Worm (Caenorhabditis elegans) whole organism, early embryonic: ENCODE measurements around the gene acr-14.

Source experiments
- B0310.2 ChIP-seq: sonication (generic microtip); optimal IDR thresholded peaks from 2 replicates; lab custom pipeline; 2016; ENCODE audit warnings: mild to moderate bottlenecking, missing genetic modification characterization, missing compliant biosample characterization
- F13C5.2 ChIP-seq: sonication (generic microtip); optimal IDR thresholded peaks from 2 replicates; lab custom pipeline; 2017; ENCODE audit warnings: mild to moderate bottlenecking, missing genetic modification characterization, inconsistent platforms, missing compliant biosample characterization
- aly-1 ChIP-seq: sonication (generic microtip); optimal IDR thresholded peaks from 2 replicates; lab custom pipeline; 2016; ENCODE audit warnings: missing genetic modification characterization, missing compliant biosample characterization
- ama-1 ChIP-seq: fragments of 150-350 bp; optimal IDR thresholded peaks from 2 replicates; lab custom pipeline; 2014
- ceh-13 ChIP-seq: fragments of 200-800 bp; sonication (Bioruptor generic); optimal IDR thresholded peaks from 2 replicates; lab custom pipeline; 2018; ENCODE audit warnings: mild to moderate bottlenecking, missing genetic modification characterization, missing compliant biosample characterization
- ceh-36 ChIP-seq: sonication (generic microtip); optimal IDR thresholded peaks from 2 replicates; lab custom pipeline; 2016; ENCODE audit warnings: missing genetic modification characterization, inconsistent platforms, missing compliant biosample characterization
- ets-7 ChIP-seq: sonication (generic microtip); optimal IDR thresholded peaks from 2 replicates; lab custom pipeline; 2016; ENCODE audit warnings: missing genotype, missing genetic modification characterization, missing compliant biosample characterization
- flt-1 ChIP-seq: fragments of 200-800 bp; sonication (Bioruptor generic); IDR thresholded peaks from 2 replicates; pipeline ENCODE4 v1.3.6; 2022; ENCODE audit warnings: missing genetic modification characterization, missing compliant biosample characterization
- hmbx-1 ChIP-seq: sonication (generic microtip); optimal IDR thresholded peaks from 2 replicates; lab custom pipeline; 2016; ENCODE audit warnings: mild to moderate bottlenecking, missing genetic modification characterization, missing compliant biosample characterization
- hmg-4 ChIP-seq: fragments of 200-800 bp; sonication (Bioruptor generic); optimal IDR thresholded peaks from 2 replicates; lab custom pipeline; 2018; ENCODE audit warnings: mild to moderate bottlenecking, missing genetic modification characterization, missing compliant biosample characterization
- hnd-1 ChIP-seq: sonication (generic microtip); optimal IDR thresholded peaks from 2 replicates; lab custom pipeline; 2016; ENCODE audit warnings: missing genetic modification characterization, missing compliant biosample characterization
- pes-1 ChIP-seq: fragments of 200-800 bp; sonication (Bioruptor generic); IDR thresholded peaks from 2 replicates; pipeline ENCODE4 v1.3.6; 2022; ENCODE audit warnings: missing genetic modification reagents, missing genetic modification characterization, missing compliant biosample characterization
- scrt-1 ChIP-seq: fragments of 200-800 bp; sonication (Bioruptor generic); IDR thresholded peaks from 2 replicates; pipeline ENCODE4 v1.3.6; 2022; ENCODE audit warnings: missing genetic modification characterization, missing compliant biosample characterization
- sea-1 ChIP-seq: fragments of 200-800 bp; sonication (Bioruptor generic); conservative IDR thresholded peaks from 2 replicates; pipeline ENCODE4 v1.3.6; 2022; ENCODE audit warnings: missing genetic modification characterization, missing compliant biosample characterization
- tbx-11 ChIP-seq: fragments of 200-800 bp; sonication (Bioruptor generic); IDR thresholded peaks from 2 replicates; pipeline ENCODE4 v1.3.6; 2022; ENCODE audit warnings: missing genetic modification characterization, missing compliant biosample characterization
- tbx-37 ChIP-seq: fragments of 200-800 bp; sonication (Bioruptor generic); conservative IDR thresholded peaks from 2 replicates; pipeline ENCODE4 v1.3.6; 2022; ENCODE audit warnings: missing genetic modification reagents, missing genetic modification characterization, missing compliant biosample characterization
- tra-4 ChIP-seq: sonication (generic microtip); optimal IDR thresholded peaks from 2 replicates; lab custom pipeline; 2017; ENCODE audit warnings: missing genetic modification characterization, missing compliant biosample characterization

Gene acr-14

DNA sequence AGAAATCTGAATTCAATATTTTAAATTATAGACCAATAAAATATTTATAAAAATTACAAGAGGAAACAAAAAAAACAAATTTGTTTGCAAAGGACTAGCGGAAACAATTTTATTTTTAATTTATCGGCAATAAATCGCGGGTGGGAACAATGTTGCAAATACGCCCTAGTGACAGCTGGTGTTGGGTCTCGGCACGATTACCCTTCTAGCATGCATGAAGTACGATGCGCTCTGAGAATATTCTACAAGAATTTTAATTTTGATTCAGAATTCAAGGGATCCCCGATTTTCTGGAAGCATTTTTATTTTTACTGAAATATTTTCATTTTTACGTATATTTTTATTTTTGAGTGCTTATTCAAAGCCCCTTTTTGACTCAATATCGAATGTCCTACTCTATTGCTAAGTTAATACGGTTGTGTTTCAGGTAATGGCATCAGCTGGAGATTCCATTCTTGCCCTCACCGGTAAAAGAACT lies 8.1 kb upstream of the acr-14 start, which contains the start of the genes mig-5 and cct-1:
Gene mig-5, minus strand, starts transcription at position 8 of the 478 bp plus-strand sequence.
Gene cct-1, plus strand, starts transcription at position 428 of the 478 bp plus-strand sequence.
- peak; percentile 31 for TF ChIP-seq hmg-4 (GFP tag; lab: Kevin White, UChicago)
- peak; percentile 85 for TF ChIP-seq F13C5.2 (tag; lab: Kevin White, UChicago)
- no peak for TF ChIP-seq ama-1
- TF ChIP-seq ets-7 (tag; lab: Kevin White, UChicago), result no peak
- TF ChIP-seq flt-1 (GFP tag; lab: Robert Waterston, UW), result peak; percentile 48; the same call in 1 of the 2 replicates

DNA sequence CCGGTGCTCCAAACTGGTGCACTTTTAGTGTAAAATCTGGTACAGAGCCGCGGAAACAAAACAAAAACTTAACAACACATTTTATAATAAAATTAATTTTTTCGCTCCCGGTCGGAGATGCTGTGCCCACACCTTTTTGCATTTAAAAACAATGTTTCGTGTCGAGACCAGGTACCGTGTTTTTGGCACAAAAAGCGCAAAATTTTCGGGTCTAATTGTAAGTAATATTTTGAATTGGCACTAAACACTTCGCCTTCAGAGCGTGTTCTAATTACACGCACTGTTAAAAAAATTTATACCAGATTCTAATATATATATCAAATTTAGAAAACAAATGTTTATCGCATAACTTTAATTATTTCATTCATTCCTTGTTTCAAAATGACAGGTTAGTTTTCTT lies 4.4 kb upstream of the acr-14 start, which contains the start of gene dylt-3:
Gene dylt-3, plus strand, starts transcription at position 301 of the 400 bp plus-strand sequence.
- TF ChIP-seq B0310.2 (tag; lab: Kevin White, UChicago) (no peak), hmg-4 (GFP tag; lab: Kevin White, UChicago) (no peak), scrt-1 (GFP tag; lab: Robert Waterston, UW) (no peak), tra-4 (tag; lab: Kevin White, UChicago) (no peak), flt-1 (GFP tag; lab: Robert Waterston, UW) (no peak), ceh-13 (no peak), ets-7 (tag; lab: Kevin White, UChicago) (no peak), ama-1 (no peak), pes-1 (GFP tag; lab: Robert Waterston, UW) (no peak), hnd-1 (tag; lab: Kevin White, UChicago) (no peak), aly-1 (tag; lab: Kevin White, UChicago) (no peak), sea-1 (no peak), ceh-36 (no peak), tbx-37 (GFP tag; lab: Robert Waterston, UW) (no peak), F13C5.2 (tag; lab: Kevin White, UChicago) (no peak), tbx-11 (no peak), hmbx-1 (tag; lab: Kevin White, UChicago) (no peak)

DNA sequence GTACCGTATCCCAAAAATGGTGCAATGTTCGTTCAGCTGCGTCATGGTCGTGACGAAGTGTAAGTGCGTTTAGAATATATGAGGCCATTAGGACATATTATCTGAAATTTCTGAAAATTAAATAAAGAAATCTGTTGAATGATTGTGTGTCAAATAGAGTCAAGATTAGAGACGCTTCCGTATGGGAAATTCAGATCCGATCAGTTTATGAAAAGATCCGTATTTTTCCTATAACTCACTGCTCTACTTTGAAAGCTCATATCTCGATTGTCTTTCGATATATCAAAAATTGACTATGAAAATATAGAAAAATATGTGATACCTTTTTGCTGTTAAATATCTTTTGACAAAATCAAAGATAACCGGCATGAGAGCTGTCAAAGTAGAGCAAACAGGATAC lies 3.3 kb upstream of the acr-14 start, which contains the start of gene T05C12.4:
Gene T05C12.4, minus strand, starts transcription at position 101 of the 400 bp plus-strand sequence.
- TF ChIP-seq B0310.2 (tag; lab: Kevin White, UChicago), result no peak
- no peak for TF ChIP-seq hmg-4 (GFP tag; lab: Kevin White, UChicago)
- no peak for TF ChIP-seq ets-7 (tag; lab: Kevin White, UChicago)
- TF ChIP-seq hmbx-1 (tag; lab: Kevin White, UChicago), result no peak
- TF ChIP-seq tbx-37 (GFP tag; lab: Robert Waterston, UW), result no peak
- no peak for TF ChIP-seq tra-4 (tag; lab: Kevin White, UChicago)

DNA sequence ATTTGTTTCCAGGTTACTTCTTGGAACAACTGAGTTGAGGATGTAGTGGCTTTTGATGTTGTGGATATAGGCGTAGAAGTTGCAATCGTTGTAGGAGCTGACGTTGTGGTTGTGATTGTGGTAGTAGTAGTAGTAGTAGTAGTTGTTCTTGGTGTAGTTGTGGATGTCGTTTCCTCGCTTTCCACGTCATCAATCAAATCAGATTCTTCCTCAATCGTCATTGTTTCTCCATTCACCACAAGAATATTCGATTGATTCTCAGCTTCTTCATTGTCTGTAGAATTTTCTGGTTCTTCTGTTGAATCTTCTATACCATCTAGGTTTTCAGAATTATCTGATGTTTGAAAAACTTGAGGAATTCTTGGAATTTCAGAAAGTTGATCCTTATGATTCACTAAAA lies 1.6 kb upstream of the acr-14 start:
- no peak for TF ChIP-seq ets-7 (tag; lab: Kevin White, UChicago)
- TF ChIP-seq F13C5.2 (tag; lab: Kevin White, UChicago), result no peak
- no peak for TF ChIP-seq aly-1 (tag; lab: Kevin White, UChicago)
- TF ChIP-seq ceh-36, result no peak
- TF ChIP-seq sea-1, result no peak
- TF ChIP-seq ceh-13, result no peak
- TF ChIP-seq hmg-4 (GFP tag; lab: Kevin White, UChicago), result no peak
- TF ChIP-seq hmbx-1 (tag; lab: Kevin White, UChicago), result no peak
- no peak for TF ChIP-seq B0310.2 (tag; lab: Kevin White, UChicago)
- TF ChIP-seq scrt-1 (GFP tag; lab: Robert Waterston, UW), result no peak
- TF ChIP-seq pes-1 (GFP tag; lab: Robert Waterston, UW), result no peak
- TF ChIP-seq hnd-1 (tag; lab: Kevin White, UChicago), result no peak
- TF ChIP-seq ama-1, result no peak
- no peak for TF ChIP-seq tbx-37 (GFP tag; lab: Robert Waterston, UW)
- TF ChIP-seq flt-1 (GFP tag; lab: Robert Waterston, UW), result no peak
- TF ChIP-seq tbx-11, result no peak
- no peak for TF ChIP-seq tra-4 (tag; lab: Kevin White, UChicago)

DNA sequence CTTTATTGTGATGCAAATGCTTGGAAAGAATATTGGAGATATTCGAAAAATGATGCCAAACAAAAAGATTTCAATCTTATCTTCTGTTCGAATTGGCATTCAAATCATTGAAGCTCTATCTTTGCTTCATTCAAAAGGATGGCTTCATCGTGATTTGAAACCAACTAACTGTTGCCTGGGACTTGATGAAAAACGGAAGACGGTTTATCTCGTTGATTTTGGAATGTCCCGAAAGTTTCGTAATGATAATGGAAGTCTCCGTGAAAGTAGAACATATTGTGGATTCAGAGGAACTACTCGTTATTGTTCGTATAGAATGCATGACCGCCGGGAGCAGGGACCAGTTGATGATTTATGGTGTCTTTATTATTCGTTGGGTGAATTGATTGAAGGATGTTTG lies 2.8 kb downstream of the acr-14 start:
- TF ChIP-seq tbx-11 (no peak), B0310.2 (tag; lab: Kevin White, UChicago) (no peak), tbx-37 (GFP tag; lab: Robert Waterston, UW) (no peak), hmbx-1 (tag; lab: Kevin White, UChicago) (no peak), ama-1 (no peak), sea-1 (no peak), scrt-1 (GFP tag; lab: Robert Waterston, UW) (no peak), ceh-13 (no peak), pes-1 (GFP tag; lab: Robert Waterston, UW) (no peak), ceh-36 (no peak), ets-7 (tag; lab: Kevin White, UChicago) (no peak), flt-1 (GFP tag; lab: Robert Waterston, UW) (no peak), hnd-1 (tag; lab: Kevin White, UChicago) (no peak), aly-1 (tag; lab: Kevin White, UChicago) (no peak), hmg-4 (GFP tag; lab: Kevin White, UChicago) (no peak), F13C5.2 (tag; lab: Kevin White, UChicago) (no peak), tra-4 (tag; lab: Kevin White, UChicago) (no peak)

DNA sequence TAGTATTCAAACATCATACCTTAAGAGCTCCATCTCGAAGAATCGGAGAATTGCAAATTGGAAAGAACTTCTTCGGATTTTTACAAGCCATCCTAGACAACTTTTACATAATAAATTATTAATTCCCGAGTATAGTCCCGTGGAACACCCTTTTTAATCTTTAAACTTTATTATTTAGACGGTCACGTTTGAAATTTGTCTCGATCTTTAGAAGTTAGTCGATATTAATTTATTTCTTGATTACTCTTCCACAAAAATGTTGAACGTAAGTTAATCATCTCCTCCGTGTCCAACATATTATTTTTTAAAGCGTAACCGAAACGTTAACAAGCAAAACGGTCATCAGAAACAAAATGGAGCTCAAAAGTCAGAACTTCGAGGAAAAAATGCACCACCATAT lies 3.5 kb downstream of the acr-14 start, which contains the start of the genes decr-1.3 and T05C12.1:
Gene decr-1.3, minus strand, starts transcription at position 101 of the 400 bp plus-strand sequence.
Gene T05C12.1, plus strand, starts transcription at position 232 of the 400 bp plus-strand sequence.
- TF ChIP-seq hnd-1 (tag; lab: Kevin White, UChicago), result no peak
- TF ChIP-seq hmbx-1 (tag; lab: Kevin White, UChicago), result no peak
- no peak for TF ChIP-seq sea-1
- TF ChIP-seq F13C5.2 (tag; lab: Kevin White, UChicago), result no peak
- no peak for TF ChIP-seq aly-1 (tag; lab: Kevin White, UChicago)
- TF ChIP-seq tbx-37 (GFP tag; lab: Robert Waterston, UW), result no peak
- no peak for TF ChIP-seq hmg-4 (GFP tag; lab: Kevin White, UChicago)
- no peak for TF ChIP-seq tbx-11
- no peak for TF ChIP-seq scrt-1 (GFP tag; lab: Robert Waterston, UW)
- TF ChIP-seq tra-4 (tag; lab: Kevin White, UChicago), result no peak
- no peak for TF ChIP-seq ets-7 (tag; lab: Kevin White, UChicago)
- TF ChIP-seq ceh-36, result no peak
- no peak for TF ChIP-seq flt-1 (GFP tag; lab: Robert Waterston, UW)
- TF ChIP-seq ceh-13, result no peak
- no peak for TF ChIP-seq pes-1 (GFP tag; lab: Robert Waterston, UW)
- TF ChIP-seq ama-1, result no peak
- TF ChIP-seq B0310.2 (tag; lab: Kevin White, UChicago), result no peak
